Fruit fly (Drosophila melanogaster): Measurements from ENCODE around the gene RecQ5.

Gene RecQ5

DNA sequence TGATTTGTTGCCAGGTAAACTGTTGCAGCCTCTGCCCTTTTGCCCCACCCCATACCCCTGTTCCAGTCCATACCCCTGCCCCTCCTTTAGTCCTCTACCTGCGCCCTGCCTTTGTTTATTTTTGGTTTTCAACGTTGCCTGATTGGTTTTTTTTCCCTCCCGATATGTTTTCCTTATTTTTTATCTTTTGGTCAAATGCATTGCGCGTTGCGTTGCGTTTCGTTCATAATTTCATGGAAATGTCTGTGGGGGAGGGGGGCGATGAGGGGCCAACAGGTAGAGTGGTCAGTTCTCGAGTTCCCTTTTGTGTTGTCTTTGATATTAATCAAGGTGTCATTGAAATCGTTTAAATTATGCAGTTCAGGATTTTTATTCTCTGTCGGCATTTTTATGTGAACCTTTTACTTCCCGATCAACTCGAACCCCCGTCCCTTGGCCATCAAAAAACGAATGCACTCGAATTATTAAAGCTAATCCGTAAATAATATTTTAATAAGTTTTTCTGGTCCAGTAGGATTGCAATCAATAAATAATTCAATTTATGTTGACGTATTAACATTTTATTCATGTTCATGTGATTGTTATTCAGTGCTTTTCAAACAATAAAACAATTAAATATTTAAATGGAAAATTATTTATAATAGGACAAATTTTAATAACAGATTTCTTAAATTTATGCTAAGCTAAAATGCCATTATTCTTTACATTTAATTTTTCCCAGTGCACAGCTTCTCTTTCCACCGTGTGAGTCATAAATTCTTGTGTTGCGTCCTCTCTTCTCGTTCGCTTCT, 3.1 kb upstream of the RecQ5 start (continued):
- TF ChIP-seq unc-4 (GFP tag; IDR thresholded peaks at IDR 0.05; ENCODE audit: partially characterized antibody) (no peak), run (tag; optimal IDR thresholded peaks at IDR 0.05) (no peak), ttk (GFP tag; IDR thresholded peaks at IDR 0.05) (no peak), CG13624 (GFP tag; optimal IDR thresholded peaks at IDR 0.05) (no peak), CG14965 (GFP tag; optimal IDR thresholded peaks at IDR 0.05; ENCODE audit: borderline replicate concordance) (no peak), dm (GFP tag; optimal IDR thresholded peaks at IDR 0.05) (no peak), twi (tag; optimal IDR thresholded peaks at IDR 0.05) (peak; percentile 64), Sry-δ (GFP tag; optimal IDR thresholded peaks at IDR 0.05) (no peak), tna (GFP tag; IDR thresholded peaks at IDR 0.05; ENCODE audit: partially characterized antibody) (no peak), Xbp1 (GFP tag; optimal IDR thresholded peaks at IDR 0.05) (peak; percentile 52), Mad (GFP tag; optimal IDR thresholded peaks at IDR 0.05) (no peak), CG7357 (GFP tag; IDR thresholded peaks at IDR 0.05) (0 out of 3 replicates have a peak, but pooled peaks have one; percentile 37), PHDP (tag; optimal IDR thresholded peaks at IDR 0.05) (peak; percentile 58), az2 (GFP tag; optimal IDR thresholded peaks at IDR 0.05) (peak; percentile 70), E2f1 (GFP tag; IDR thresholded peaks at IDR 0.05) (peak; percentile 45), NfI (GFP tag; optimal IDR thresholded peaks at IDR 0.05) (no peak), CG7745 (tag; optimal IDR thresholded peaks at IDR 0.05) (no peak), CG11504 (tag; optimal IDR thresholded peaks at IDR 0.05) (peak; percentile 71), pita (GFP tag; optimal IDR thresholded peaks at IDR 0.05) (no peak), Spps (tag; optimal IDR thresholded peaks at IDR 0.05) (peak; percentile 88), CG31388 (GFP tag; optimal IDR thresholded peaks at IDR 0.05) (no peak), CG1529 (GFP tag; optimal IDR thresholded peaks at IDR 0.05) (peak; percentile 53), sens (GFP tag) (peak; percentile 90), hb (GFP tag; IDR thresholded peaks at IDR 0.05; ENCODE audit: partially characterized antibody) (no peak), CG4360 (GFP tag; IDR thresholded peaks at IDR 0.05) (peak; percentile 7; the same call in 1 of the 2 replicates), CHES-1-like (GFP tag; optimal IDR thresholded peaks at IDR 0.05) (no peak), Usf (GFP tag; optimal IDR thresholded peaks at IDR 0.05) (peak; percentile 57), CG6765 (GFP tag; optimal IDR thresholded peaks at IDR 0.05) (no peak), lbe (GFP tag; optimal IDR thresholded peaks at IDR 0.05) (peak; percentile 75), Dp (GFP tag; optimal IDR thresholded peaks at IDR 0.05) (no peak), HmgD (GFP tag; optimal IDR thresholded peaks at IDR 0.05) (no peak), sc (optimal IDR thresholded peaks at IDR 0.05) (no peak), sc (GFP tag; optimal IDR thresholded peaks at IDR 0.05) (peak; percentile 72), CG34422 (GFP tag; IDR thresholded peaks at IDR 0.05) (0 out of 3 replicates have a peak, but pooled peaks have one; percentile 67), GATAe (GFP tag; conservative IDR thresholded peaks at IDR 0.05) (no peak), wor (GFP tag; IDR thresholded peaks at IDR 0.05) (no peak), nmo (GFP tag; optimal IDR thresholded peaks at IDR 0.05) (peak; percentile 92), CG2199 (GFP tag; IDR thresholded peaks at IDR 0.05) (peak; percentile 87; the same call in 2 of the 3 replicates), CoRest (tag; optimal IDR thresholded peaks at IDR 0.05) (peak; percentile 83), ham (GFP tag; IDR thresholded peaks at IDR 0.05) (no peak), psq (GFP tag; optimal IDR thresholded peaks at IDR 0.05) (peak; percentile 58), CG7963 (GFP tag; IDR thresholded peaks at IDR 0.05; ENCODE audit: partially characterized antibody) (no peak), br (optimal IDR thresholded peaks at IDR 0.05) (no peak), gfzf (GFP tag; optimal IDR thresholded peaks at IDR 0.05) (no peak), Atf6 (GFP tag; IDR thresholded peaks at IDR 0.05) (0 out of 2 replicates have a peak, but pooled peaks have one; percentile 27), CG1647 (GFP tag; optimal IDR thresholded peaks at IDR 0.05) (no peak), CG1603 (tag; optimal IDR thresholded peaks at IDR 0.05) (peak; percentile 40), CG2120 (GFP tag; optimal IDR thresholded peaks at IDR 0.05) (no peak), dysf (GFP tag; IDR thresholded peaks at IDR 0.05) (no peak; the same call in 2 of the 3 replicates), salm (tag; optimal IDR thresholded peaks at IDR 0.05) (peak; percentile 10)
